Fruit fly (Drosophila melanogaster) whole organism, prepupa: ENCODE data around the gene CG31156.

Experiments
- Blimp-1 ChIP-seq: fragments of 200-800 bp; sonication (Bioruptor generic); optimal IDR thresholded peaks from 3 replicates; lab custom pipeline; 2017; ENCODE audit warnings: missing biosample characterization, missing genetic modification characterization, mild to moderate bottlenecking, moderate library complexity, missing genetic modification reagents
- CG10631 ChIP-seq: fragments of 200-800 bp; sonication (Bioruptor generic); optimal IDR thresholded peaks from 2 replicates; lab custom pipeline; 2016; ENCODE audit warnings: missing biosample characterization, missing genetic modification characterization
- CG10669 ChIP-seq: fragments of 200-800 bp; sonication (Bioruptor generic); optimal IDR thresholded peaks from 3 replicates; lab custom pipeline; 2018; ENCODE audit warnings: missing biosample characterization, mild to moderate bottlenecking, missing genetic modification characterization, moderate library complexity
- CG11762 ChIP-seq: fragments of 200-800 bp; sonication (Bioruptor generic); optimal IDR thresholded peaks from 3 replicates; lab custom pipeline; 2016; ENCODE audit warnings: missing biosample characterization, missing genetic modification characterization; ENCODE audit not compliant: insufficient read depth
- CG3032 ChIP-seq: fragments of 200-800 bp; optimal IDR thresholded peaks from 2 replicates; lab custom pipeline; 2019; ENCODE audit warnings: missing biosample characterization, mild to moderate bottlenecking, missing genetic modification characterization, moderate library complexity
- CG31627 ChIP-seq: fragments of 200-800 bp; sonication (Bioruptor generic); optimal IDR thresholded peaks from 3 replicates; lab custom pipeline; 2016; ENCODE audit warnings: missing biosample characterization, missing genetic modification characterization
- CG34406 ChIP-seq: fragments of 200-800 bp; sonication (Bioruptor generic); optimal IDR thresholded peaks from 3 replicates; lab custom pipeline; 2016; ENCODE audit warnings: missing biosample characterization, missing genetic modification characterization
- CG3919 ChIP-seq: fragments of 200-800 bp; sonication (Bioruptor generic); optimal IDR thresholded peaks from 3 replicates; lab custom pipeline; 2016; ENCODE audit warnings: missing biosample characterization, missing genetic modification characterization
- CG6163 ChIP-seq: fragments of 200-800 bp; sonication (Bioruptor generic); IDR thresholded peaks from 3 replicates; pipeline ENCODE4 v1.3.6; 2022; ENCODE audit warnings: missing biosample characterization, missing genetic modification characterization
- CG6792 ChIP-seq: fragments of 200-800 bp; sonication (Bioruptor generic); optimal IDR thresholded peaks from 3 replicates; lab custom pipeline; 2016; ENCODE audit warnings: missing biosample characterization, missing genetic modification characterization
- CG6854 ChIP-seq: fragments of 200-800 bp; sonication (Bioruptor generic); optimal IDR thresholded peaks from 2 replicates; lab custom pipeline; 2017; ENCODE audit warnings: missing biosample characterization, mild to moderate bottlenecking, missing genetic modification characterization
- CG7368 ChIP-seq: fragments of 200-800 bp; sonication (Bioruptor generic); optimal IDR thresholded peaks from 3 replicates; lab custom pipeline; 2016; ENCODE audit warnings: missing biosample characterization, missing genetic modification characterization
- CG8319 ChIP-seq: fragments of 200-800 bp; sonication (Bioruptor generic); optimal IDR thresholded peaks from 3 replicates; lab custom pipeline; 2016; ENCODE audit warnings: missing biosample characterization, missing genetic modification characterization
- CG9139 ChIP-seq: fragments of 200-800 bp; sonication (Bioruptor generic); optimal IDR thresholded peaks from 3 replicates; lab custom pipeline; 2017; ENCODE audit warnings: missing biosample characterization, mild to moderate bottlenecking, missing genetic modification characterization
- Eip78C ChIP-seq: fragments of 200-800 bp; sonication (Bioruptor generic); peaks from one replicate; lab custom pipeline; 2016; ENCODE audit warnings: missing biosample characterization, missing genetic modification characterization
- Eip93F ChIP-seq: fragments of 200-800 bp; sonication (Bioruptor generic); optimal IDR thresholded peaks from 2 replicates; lab custom pipeline; 2016; ENCODE audit warnings: missing biosample characterization, mild to moderate bottlenecking, missing genetic modification characterization
- Ets21C ChIP-seq: fragments of 200-800 bp; sonication (Bioruptor generic); optimal IDR thresholded peaks from 3 replicates; lab custom pipeline; 2016; ENCODE audit warnings: missing biosample characterization, missing genetic modification characterization
- Hr38 ChIP-seq: sonication (Bioruptor generic); optimal IDR thresholded peaks from 2 replicates; lab custom pipeline; 2016; ENCODE audit warnings: missing biosample characterization, missing genetic modification characterization
- Hr39 ChIP-seq: fragments of 200-800 bp; sonication (Bioruptor generic); optimal IDR thresholded peaks from 2 replicates; lab custom pipeline; 2016; ENCODE audit warnings: missing biosample characterization, missing genetic modification characterization
- Lpt ChIP-seq: fragments of 200-800 bp; sonication (Bioruptor generic); optimal IDR thresholded peaks from 3 replicates; lab custom pipeline; 2016; ENCODE audit warnings: missing biosample characterization, missing genetic modification characterization
- Met ChIP-seq: fragments of 200-800 bp; sonication (Bioruptor generic); optimal IDR thresholded peaks from 3 replicates; lab custom pipeline; 2016; ENCODE audit warnings: missing biosample characterization, missing genetic modification characterization
- OdsH ChIP-seq: fragments of 200-800 bp; sonication (Bioruptor generic); optimal IDR thresholded peaks from 3 replicates; lab custom pipeline; 2016; ENCODE audit warnings: missing biosample characterization, missing genetic modification characterization
- Smox ChIP-seq: fragments of 200-800 bp; sonication (Bioruptor generic); optimal IDR thresholded peaks from 3 replicates; lab custom pipeline; 2016; ENCODE audit warnings: missing biosample characterization, missing genetic modification characterization
- Sox102F ChIP-seq: fragments of 200-800 bp; sonication (Bioruptor generic); optimal IDR thresholded peaks from 2 replicates; lab custom pipeline; 2016; ENCODE audit warnings: missing biosample characterization, mild to moderate bottlenecking, missing genetic modification characterization
- Sox14 ChIP-seq: fragments of 200-800 bp; sonication (Bioruptor generic); optimal IDR thresholded peaks from 3 replicates; lab custom pipeline; 2016; ENCODE audit warnings: missing biosample characterization, missing genetic modification characterization
- Sox15 ChIP-seq: fragments of 200-800 bp; sonication (Bioruptor generic); optimal IDR thresholded peaks from 3 replicates; lab custom pipeline; 2016; ENCODE audit warnings: missing biosample characterization, missing genetic modification characterization
- cyc ChIP-seq: fragments of 200-800 bp; sonication (Bioruptor generic); optimal IDR thresholded peaks from 3 replicates; lab custom pipeline; 2016; ENCODE audit warnings: missing biosample characterization, missing genetic modification characterization
- dsx ChIP-seq: fragments of 200-800 bp; optimal IDR thresholded peaks from 3 replicates; lab custom pipeline; 2019; ENCODE audit warnings: missing biosample characterization, mild to moderate bottlenecking, missing genetic modification characterization, moderate library complexity; ENCODE audit not compliant: poor library complexity, severe bottlenecking
- eg ChIP-seq: fragments of 200-800 bp; sonication (Bioruptor generic); IDR thresholded peaks from 3 replicates; pipeline ENCODE4 v1.3.6; 2022; ENCODE audit warnings: missing biosample characterization, missing genetic modification characterization
- fd59A ChIP-seq: fragments of 200-800 bp; sonication (Bioruptor generic); optimal IDR thresholded peaks from 2 replicates; lab custom pipeline; 2017; ENCODE audit warnings: missing biosample characterization, mild to moderate bottlenecking, missing genetic modification characterization, missing genetic modification reagents
- fkh ChIP-seq: fragments of 200-800 bp; sonication (Bioruptor generic); optimal IDR thresholded peaks from 3 replicates; lab custom pipeline; 2017; ENCODE audit warnings: missing biosample characterization, mild to moderate bottlenecking, missing genetic modification characterization, moderate library complexity
- lz ChIP-seq: fragments of 200-800 bp; sonication (Bioruptor generic); optimal IDR thresholded peaks from 3 replicates; lab custom pipeline; 2016; ENCODE audit warnings: missing biosample characterization, missing genetic modification characterization
- pdm3 ChIP-seq: fragments of 200-800 bp; sonication (Bioruptor generic); optimal IDR thresholded peaks from 3 replicates; lab custom pipeline; 2016; ENCODE audit warnings: missing biosample characterization, missing genetic modification characterization
- salr ChIP-seq, 2 experiments: fragments of 200-800 bp; sonication (Bioruptor generic); optimal IDR thresholded peaks; 3 replicates each; lab custom pipeline; 2016 to 2018; ENCODE audit warnings: missing biosample characterization in 2 of 2, missing genetic modification characterization in 2 of 2, mild to moderate bottlenecking in 1 of 2
- spab ChIP-seq: fragments of 200-800 bp; sonication (Bioruptor generic); optimal IDR thresholded peaks from 2 replicates; lab custom pipeline; 2017; ENCODE audit warnings: missing biosample characterization, mild to moderate bottlenecking, missing genetic modification characterization, missing genetic modification reagents
- svp ChIP-seq: fragments of 200-800 bp; sonication (Bioruptor generic); peaks from one replicate; lab custom pipeline; 2016; ENCODE audit warnings: missing biosample characterization, missing genetic modification characterization

The CG31156 gene

DNA sequence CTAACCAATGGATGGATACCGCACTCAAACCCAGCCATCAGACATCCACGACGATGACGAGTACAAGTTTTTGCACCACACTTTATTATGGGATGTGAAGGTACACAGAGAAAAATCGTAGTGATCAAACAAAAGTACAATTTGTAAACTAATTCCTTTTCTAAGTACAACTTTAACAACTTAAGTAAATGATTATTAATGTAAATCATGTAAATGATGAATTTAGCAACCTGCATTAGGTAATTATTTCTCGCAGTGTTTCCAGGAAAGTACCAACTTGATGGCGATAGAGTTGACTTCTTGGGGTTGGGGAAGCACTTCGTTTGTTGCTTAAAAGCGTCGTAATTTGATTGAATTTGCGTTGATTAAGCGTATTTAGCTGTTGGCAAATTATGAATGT is 49.7 kb upstream of the CG31156 start (continued):
- TF ChIP-seq Hr38 (no peak), CG3032 (tag; lab: Kevin White, UChicago) (no peak), CG6854 (GFP tag; lab: Kevin White, UChicago) (no peak), cyc (GFP tag; lab: Kevin White, UChicago) (no peak), Sox14 (GFP tag; lab: Kevin White, UChicago) (peak; percentile 64), Met (peak; percentile 37), CG9139 (GFP tag; lab: Kevin White, UChicago) (no peak), pdm3 (GFP tag; lab: Kevin White, UChicago) (peak; percentile 68), Eip93F (GFP tag; lab: Kevin White, UChicago) (no peak), CG10631 (GFP tag; lab: Kevin White, UChicago) (peak; percentile 51), CG10669 (GFP tag; lab: Kevin White, UChicago) (no peak), svp (no peak), OdsH (peak; percentile 73), dsx (GFP tag; lab: Kevin White, UChicago) (no peak), Eip78C (GFP tag; lab: Kevin White, UChicago) (peak; percentile 81), lz (no peak), CG7368 (no peak)

DNA sequence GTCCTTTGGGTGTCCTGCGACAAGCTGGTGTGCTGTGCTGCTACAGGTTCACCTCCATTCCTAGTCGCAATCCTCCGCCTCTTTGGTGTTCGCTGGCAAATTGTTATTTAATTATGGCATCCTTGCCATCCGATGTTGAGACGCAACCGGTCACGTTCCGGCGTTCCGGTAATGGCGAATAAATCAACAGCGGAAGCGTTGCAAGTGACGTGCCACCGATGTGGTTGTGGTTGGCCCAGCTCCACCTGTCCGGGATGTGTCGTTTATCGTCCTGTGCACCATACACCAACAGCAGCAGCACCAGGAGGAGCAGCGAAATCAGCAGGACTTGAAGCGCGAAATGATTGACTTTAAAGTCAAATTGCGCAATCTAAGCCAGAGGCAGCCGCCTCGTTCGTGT is 36.4 kb upstream of the CG31156 start:
- TF ChIP-seq CG11762 (GFP tag; lab: Kevin White, UChicago) (no peak), Hr39 (GFP tag; lab: Kevin White, UChicago) (no peak), lz (no peak), Eip93F (GFP tag; lab: Kevin White, UChicago) (no peak), Sox102F (GFP tag; lab: Kevin White, UChicago) (no peak), Met (no peak), Lpt (no peak), CG6792 (GFP tag; lab: Kevin White, UChicago) (no peak), Blimp-1 (GFP tag; lab: Kevin White, UChicago) (no peak), CG8319 (no peak), dsx (GFP tag; lab: Kevin White, UChicago) (no peak), CG6854 (GFP tag; lab: Kevin White, UChicago) (no peak), svp (no peak), Ets21C (GFP tag; lab: Kevin White, UChicago) (no peak), salr (GFP tag; optimal IDR thresholded peaks at IDR 0.05; lab: Kevin White, UChicago) (no peak), Sox15 (GFP tag; lab: Kevin White, UChicago) (no peak), spab (GFP tag; lab: Kevin White, UChicago) (no peak), CG6163 (no peak), CG3919 (no peak), CG34406 (no peak)

DNA sequence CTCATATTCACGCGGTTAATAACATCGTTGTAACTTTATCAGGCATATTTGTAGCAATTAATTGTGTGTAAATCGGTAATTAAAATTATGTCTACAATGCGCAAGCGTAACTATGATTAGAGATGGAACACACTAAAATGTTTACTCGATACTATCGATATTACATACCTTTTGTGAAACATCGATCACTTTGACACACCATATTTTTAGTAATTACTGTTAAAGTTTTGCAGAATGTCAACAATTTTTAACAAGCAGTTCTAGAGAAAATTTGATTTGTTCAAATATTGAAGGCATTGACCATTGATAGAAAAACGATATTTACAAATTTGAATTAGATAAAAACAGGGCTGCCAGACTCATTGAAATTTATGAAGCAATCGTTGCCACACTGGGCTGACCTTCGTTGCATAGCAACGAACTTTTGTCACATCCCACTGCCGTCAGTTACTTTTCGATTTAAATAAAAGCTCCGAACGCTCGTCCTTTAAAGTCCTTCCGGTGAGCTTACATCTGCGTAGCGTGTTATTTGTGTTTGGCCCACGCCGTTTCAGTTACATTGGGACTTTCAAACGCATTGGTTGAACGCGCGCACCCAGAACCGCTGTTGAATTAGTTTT is 25.9 kb upstream of the CG31156 start, which contains the start of the genes loco and wake:
loco (minus strand) TSS at position 149 of the 620 bp plus-strand sequence.
wake (plus strand) TSS at position 570 of the 620 bp plus-strand sequence.
- TF ChIP-seq spab (GFP tag; lab: Kevin White, UChicago) = no peak
- no peak for TF ChIP-seq cyc (GFP tag; lab: Kevin White, UChicago)
- no peak for TF ChIP-seq CG31627 (GFP tag; lab: Kevin White, UChicago)
- no peak for TF ChIP-seq fd59A (GFP tag; lab: Kevin White, UChicago)
- peak; percentile 95 for TF ChIP-seq dsx (GFP tag; lab: Kevin White, UChicago)
- no peak for TF ChIP-seq Sox14 (GFP tag; lab: Kevin White, UChicago)
- TF ChIP-seq svp = peak; percentile 50
- TF ChIP-seq Eip93F (GFP tag; lab: Kevin White, UChicago) = no peak
- TF ChIP-seq CG8319 = no peak
- no peak for TF ChIP-seq Eip78C (GFP tag; lab: Kevin White, UChicago)
- TF ChIP-seq Sox102F (GFP tag; lab: Kevin White, UChicago) = no peak
- TF ChIP-seq fkh = peak; percentile 71
- TF ChIP-seq eg (GFP tag; lab: Robert Waterston, UW) = no peak
- TF ChIP-seq CG10669 (GFP tag; lab: Kevin White, UChicago) = no peak
- no peak for TF ChIP-seq Ets21C (GFP tag; lab: Kevin White, UChicago)
- TF ChIP-seq Smox (GFP tag; lab: Kevin White, UChicago) = no peak
- TF ChIP-seq CG10631 (GFP tag; lab: Kevin White, UChicago) = no peak
- no peak for TF ChIP-seq Met
- no peak for TF ChIP-seq salr (GFP tag; optimal IDR thresholded peaks at IDR 0.05; lab: Kevin White, UChicago)
- TF ChIP-seq CG6163 = no peak
- TF ChIP-seq CG9139 (GFP tag; lab: Kevin White, UChicago) = no peak
